Worm (Caenorhabditis elegans) whole organism, L3 larva: ENCODE measurements around the gene sre-48.

ENCODE experiments used
- ceh-82 ChIP-seq: fragments of 150-350 bp; optimal IDR thresholded peaks from 2 replicates; lab custom pipeline; 2014; ENCODE audit warnings: missing biosample characterization, missing genetic modification characterization
- lin-39 ChIP-seq: fragments of 150-350 bp; optimal IDR thresholded peaks from 2 replicates; lab custom pipeline; 2018; ENCODE audit warnings: missing biosample characterization, missing genetic modification reagents, missing genetic modification characterization
- unc-62 ChIP-seq: fragments of 150-350 bp; sonication (generic microtip); optimal IDR thresholded peaks from 4 replicates; lab custom pipeline; 2014; ENCODE audit warnings: missing biosample characterization, missing genetic modification reagents, missing genetic modification characterization
- ztf-11 ChIP-seq: fragments of 150-350 bp; optimal IDR thresholded peaks from 2 replicates; lab custom pipeline; 2014; ENCODE audit warnings: missing biosample characterization, missing genetic modification characterization

ce11 chrII:13997989-13998388 is 18.3 kb upstream of the sre-48 start:
- TF ChIP-seq ceh-82 (no peak), unc-62 (GFP tag; lab: Kevin White, UChicago) (no peak), ztf-11 (no peak), lin-39 (no peak)
